Worm (Caenorhabditis elegans) whole organism, mixed stage, embryonic: ENCODE results near the gene F41C3.7.

Source experiments
- ceh-43 ChIP-seq: fragments of 200-800 bp; sonication (Bioruptor generic); optimal IDR thresholded peaks from 2 replicates; lab custom pipeline; 2018; ENCODE audit warnings: mild to moderate bottlenecking, missing genetic modification characterization, moderate library complexity, missing compliant biosample characterization
- mab-5 ChIP-seq: fragments of 150-350 bp; optimal IDR thresholded peaks from 2 replicates; lab custom pipeline; 2014; ENCODE audit warnings: missing biosample characterization, missing genetic modification characterization
- mls-2 ChIP-seq: sonication (generic microtip); optimal IDR thresholded peaks from 2 replicates; lab custom pipeline; 2016; ENCODE audit warnings: mild to moderate bottlenecking, missing genetic modification characterization, moderate library complexity, missing compliant biosample characterization
- nhr-237 ChIP-seq: fragments of 150-350 bp; optimal IDR thresholded peaks from 2 replicates; lab custom pipeline; 2014; ENCODE audit warnings: missing biosample characterization, missing genetic modification characterization
- nhr-28 ChIP-seq: fragments of 150-350 bp; optimal IDR thresholded peaks from 2 replicates; lab custom pipeline; 2014; ENCODE audit warnings: missing biosample characterization, missing genetic modification characterization
- unc-62 ChIP-seq: fragments of 150-350 bp; optimal IDR thresholded peaks from 2 replicates; lab custom pipeline; 2014; ENCODE audit warnings: missing biosample characterization, missing genetic modification reagents, missing genetic modification characterization

ce11 chrII:4733848-4734247 lies 4.0 kb downstream of the F41C3.7 start, which contains the start of gene F41C3.11:
- TF ChIP-seq unc-62 (GFP tag; lab: Kevin White, UChicago) (no peak), nhr-237 (tag; lab: Kevin White, UChicago) (no peak), ceh-43 (GFP tag; lab: Kevin White, UChicago) (no peak), nhr-28 (tag; lab: Kevin White, UChicago) (no peak), mab-5 (no peak), mls-2 (tag; lab: Kevin White, UChicago) (no peak)
